Worm (Caenorhabditis elegans): ENCODE data around the gene C03H12.1.

DNA sequence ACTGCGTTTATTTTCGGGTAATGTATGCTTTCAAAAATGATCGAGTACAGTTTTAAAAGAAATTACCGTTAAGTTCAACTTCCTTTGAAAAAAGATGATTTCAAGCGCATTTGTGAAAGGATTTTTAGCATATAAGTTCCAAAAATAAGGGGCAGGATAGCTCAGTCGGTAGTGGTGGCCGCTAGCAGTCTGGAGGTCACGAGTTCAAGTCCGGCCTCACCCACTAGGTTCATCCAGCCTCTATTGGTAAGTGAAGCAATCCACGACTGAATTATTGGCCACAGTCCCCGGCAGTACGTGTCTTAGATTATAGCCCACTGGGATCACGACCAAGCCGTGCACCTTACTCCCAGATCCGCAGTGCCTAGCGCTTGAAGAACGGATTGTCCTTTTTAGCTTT, 27.7 kb downstream of the C03H12.1 start:
- no peak for TF ChIP-seq ceh-13 (GFP tag; optimal IDR thresholded peaks at IDR 0.05)
- no peak for TF ChIP-seq ama-1 (optimal IDR thresholded peaks at IDR 0.05)
- TF ChIP-seq ceh-36 (tag; optimal IDR thresholded peaks at IDR 0.05): no peak
- no peak for TF ChIP-seq sea-1 (GFP tag; conservative IDR thresholded peaks at IDR 0.05)
- TF ChIP-seq ets-7 (tag; optimal IDR thresholded peaks at IDR 0.05): no peak

Measured in whole organism, early embryonic.